Fruit fly (Drosophila melanogaster) whole organism, embryonic: Measurements from ENCODE around the gene CG17329.

Source experiments
- Asciz ChIP-seq: fragments of 200-800 bp; sonication (Bioruptor generic); optimal IDR thresholded peaks from 2 replicates; lab custom pipeline; 2017; ENCODE audit warnings: missing biosample characterization, mild to moderate bottlenecking, missing genetic modification characterization, missing genetic modification reagents
- Awh ChIP-seq: fragments of 200-800 bp; sonication (Bioruptor generic); IDR thresholded peaks from 2 replicates; pipeline ENCODE4, ENCODE4 v1.3.6; 2022; ENCODE audit warnings: missing biosample characterization, missing genetic modification characterization
- Blimp-1 ChIP-seq: fragments of 200-800 bp; sonication (Bioruptor generic); optimal IDR thresholded peaks from 3 replicates; lab custom pipeline; 2018; ENCODE audit warnings: missing biosample characterization, missing genetic modification characterization, mild to moderate bottlenecking, moderate library complexity, missing genetic modification reagents
- CG10431 ChIP-seq: fragments of 200-800 bp; sonication (Bioruptor generic); optimal IDR thresholded peaks from 3 replicates; lab custom pipeline; 2018; ENCODE audit warnings: missing biosample characterization, mild to moderate bottlenecking, missing genetic modification characterization
- CG10462 ChIP-seq: fragments of 200-800 bp; sonication (Bioruptor generic); optimal IDR thresholded peaks from 2 replicates; lab custom pipeline; 2016; ENCODE audit warnings: missing biosample characterization, missing genetic modification characterization
- CG11504 ChIP-seq: fragments of 200-800 bp; sonication (Bioruptor generic); optimal IDR thresholded peaks from 3 replicates; lab custom pipeline; 2019; ENCODE audit warnings: missing biosample characterization, mild to moderate bottlenecking, missing genetic modification characterization, moderate library complexity
- CG1233 ChIP-seq: fragments of 200-800 bp; sonication (Bioruptor generic); optimal IDR thresholded peaks from 4 replicates; lab custom pipeline; 2018; ENCODE audit warnings: missing biosample characterization, mild to moderate bottlenecking, missing genetic modification characterization
- CG1832 ChIP-seq: fragments of 200-800 bp; sonication (Bioruptor generic); optimal IDR thresholded peaks from 2 replicates; lab custom pipeline; 2017; ENCODE audit warnings: missing biosample characterization, mild to moderate bottlenecking, missing genetic modification characterization, inconsistent platforms
- CG2875 ChIP-seq: fragments of 200-800 bp; sonication (Bioruptor generic); optimal IDR thresholded peaks from 2 replicates; lab custom pipeline; 2017; ENCODE audit warnings: missing biosample characterization, mild to moderate bottlenecking, missing genetic modification characterization, missing genetic modification reagents
- CG30431 ChIP-seq: fragments of 200-800 bp; sonication (Bioruptor generic); optimal IDR thresholded peaks from 2 replicates; lab custom pipeline; 2017; ENCODE audit warnings: missing biosample characterization, missing genetic modification characterization
- CG3065 ChIP-seq: fragments of 200-800 bp; sonication (Bioruptor generic); optimal IDR thresholded peaks from 2 replicates; lab custom pipeline; 2016; ENCODE audit warnings: missing biosample characterization, missing genetic modification characterization
- CG3163 ChIP-seq: fragments of 200-800 bp; sonication (Bioruptor generic); optimal IDR thresholded peaks from 3 replicates; lab custom pipeline; 2016; ENCODE audit warnings: missing biosample characterization, missing genetic modification characterization
- CG4617 ChIP-seq: fragments of 200-800 bp; sonication (Bioruptor generic); optimal IDR thresholded peaks from 3 replicates; lab custom pipeline; 2016; ENCODE audit warnings: missing biosample characterization, missing genetic modification characterization, borderline replicate concordance
- CG6654 ChIP-seq: fragments of 200-800 bp; sonication (Bioruptor generic); optimal IDR thresholded peaks from 2 replicates; lab custom pipeline; 2017; ENCODE audit warnings: missing biosample characterization, mild to moderate bottlenecking, missing genetic modification characterization
- CG7372 ChIP-seq: fragments of 200-800 bp; sonication (Bioruptor generic); IDR thresholded peaks from 2 replicates; pipeline ENCODE4 v1.3.6; 2022; ENCODE audit warnings: missing biosample characterization, missing genetic modification characterization
- CG7556 ChIP-seq: fragments of 200-800 bp; sonication (Bioruptor generic); optimal IDR thresholded peaks from 2 replicates; lab custom pipeline; 2017; ENCODE audit warnings: missing biosample characterization, mild to moderate bottlenecking, missing genetic modification characterization
- CG7786 ChIP-seq: fragments of 200-800 bp; sonication (Bioruptor generic); optimal IDR thresholded peaks from 2 replicates; lab custom pipeline; 2016; ENCODE audit warnings: missing biosample characterization, missing genetic modification characterization
- CG9932 ChIP-seq: fragments of 200-800 bp; sonication (Bioruptor generic); IDR thresholded peaks from 2 replicates; pipeline ENCODE4 v1.3.6; 2022; ENCODE audit warnings: missing biosample characterization, missing genetic modification characterization
- CTCF ChIP-seq: fragments of 200-800 bp; sonication (Bioruptor generic); optimal IDR thresholded peaks from 2 replicates; lab custom pipeline; 2017; ENCODE audit warnings: missing biosample characterization, mild to moderate bottlenecking, missing genetic modification characterization, moderate library complexity
- CoRest ChIP-seq: fragments of 200-800 bp; sonication (Bioruptor generic); optimal IDR thresholded peaks from 3 replicates; lab custom pipeline; 2018; ENCODE audit warnings: missing biosample characterization, mild to moderate bottlenecking, missing genetic modification characterization, moderate library complexity
- D ChIP-seq, 2 experiments: fragments of 200-800 bp in 1 of 2; fragments of >200 bp in 1 of 2; sonication (Bioruptor generic) in 1 of 2; optimal IDR thresholded peaks; 2 replicates in 1 of 2; 3 replicates in 1 of 2; lab custom pipeline; 2017; ENCODE audit warnings: mild to moderate bottlenecking in 1 of 2, missing biosample characterization in 1 of 2, missing genetic modification characterization in 1 of 2, missing genetic modification reagents in 1 of 2
- Dad ChIP-seq: fragments of 200-800 bp; sonication (Bioruptor generic); optimal IDR thresholded peaks from 3 replicates; lab custom pipeline; 2016; ENCODE audit warnings: missing biosample characterization, missing genetic modification characterization
- Dp ChIP-seq: fragments of 200-800 bp; sonication (Bioruptor generic); optimal IDR thresholded peaks from 2 replicates; lab custom pipeline; 2018; ENCODE audit warnings: missing biosample characterization, mild to moderate bottlenecking, missing genetic modification characterization, moderate library complexity
- Dref ChIP-seq: fragments of 200-800 bp; sonication (Bioruptor generic); IDR thresholded peaks from 2 replicates; pipeline ENCODE4 v1.3.6; 2022; ENCODE audit warnings: missing biosample characterization, missing genetic modification characterization
- ERR ChIP-seq: fragments of 200-800 bp; sonication (Bioruptor generic); optimal IDR thresholded peaks from 2 replicates; lab custom pipeline; 2016; ENCODE audit warnings: missing biosample characterization, missing genetic modification characterization
- Fer2 ChIP-seq: fragments of 200-800 bp; sonication (Bioruptor generic); optimal IDR thresholded peaks from 2 replicates; lab custom pipeline; 2018; ENCODE audit warnings: missing biosample characterization, mild to moderate bottlenecking, missing genetic modification characterization, moderate library complexity
- HLHmδ ChIP-seq: fragments of 200-800 bp; sonication (Bioruptor generic); optimal IDR thresholded peaks from 2 replicates; lab custom pipeline; 2018; ENCODE audit warnings: missing biosample characterization, mild to moderate bottlenecking, missing genetic modification characterization, moderate library complexity
- Hmx ChIP-seq: fragments of 200-800 bp; sonication (Bioruptor generic); optimal IDR thresholded peaks from 2 replicates; lab custom pipeline; 2016; ENCODE audit warnings: missing biosample characterization, missing genetic modification characterization
- MTF-1 ChIP-seq: fragments of 200-800 bp; sonication (Bioruptor generic); optimal IDR thresholded peaks from 2 replicates; lab custom pipeline; 2018; ENCODE audit warnings: missing biosample characterization, mild to moderate bottlenecking, missing genetic modification characterization, borderline replicate concordance
- Nf-YA ChIP-seq: fragments of 200-800 bp; sonication (Bioruptor generic); IDR thresholded peaks from 2 replicates; pipeline ENCODE4 v1.3.6; 2022; ENCODE audit warnings: missing biosample characterization, missing genetic modification characterization
- Oli ChIP-seq: fragments of 200-800 bp; sonication (Bioruptor generic); optimal IDR thresholded peaks from 2 replicates; lab custom pipeline; 2018; ENCODE audit warnings: missing biosample characterization, mild to moderate bottlenecking, missing genetic modification characterization, moderate library complexity
- Pdp1 ChIP-seq, 2 experiments: fragments of 200-800 bp; sonication (Bioruptor generic); optimal IDR thresholded peaks; 3 replicates each; lab custom pipeline; 2016; ENCODE audit warnings: missing biosample characterization in 2 of 2, missing genetic modification characterization in 2 of 2, mild to moderate bottlenecking in 1 of 2, moderate library complexity in 1 of 2
- Spps ChIP-seq: fragments of 200-800 bp; sonication (Bioruptor generic); optimal IDR thresholded peaks from 2 replicates; lab custom pipeline; 2018; ENCODE audit warnings: missing biosample characterization, mild to moderate bottlenecking, missing genetic modification characterization
- Vsx1 ChIP-seq: fragments of 200-800 bp; sonication (Bioruptor generic); optimal IDR thresholded peaks from 2 replicates; lab custom pipeline; 2017; ENCODE audit warnings: missing biosample characterization, mild to moderate bottlenecking, missing genetic modification characterization, missing genetic modification reagents
- ab ChIP-seq: fragments of 200-800 bp; sonication (Bioruptor generic); optimal IDR thresholded peaks from 2 replicates; lab custom pipeline; 2016; ENCODE audit warnings: missing biosample characterization, missing genetic modification characterization
- bigmax ChIP-seq: fragments of 200-800 bp; sonication (Bioruptor generic); optimal IDR thresholded peaks from 2 replicates; lab custom pipeline; 2018; ENCODE audit warnings: missing biosample characterization, mild to moderate bottlenecking, missing genetic modification characterization
- caup ChIP-seq: fragments of 200-800 bp; sonication (Bioruptor generic); optimal IDR thresholded peaks from 3 replicates; lab custom pipeline; 2017; ENCODE audit warnings: missing biosample characterization, mild to moderate bottlenecking, missing genetic modification characterization, moderate library complexity; ENCODE audit not compliant: severe bottlenecking
- chn ChIP-seq: fragments of 200-800 bp; sonication (Bioruptor generic); optimal IDR thresholded peaks from 2 replicates; lab custom pipeline; 2016; ENCODE audit warnings: missing biosample characterization, missing genetic modification characterization
- corto ChIP-seq: fragments of 200-800 bp; sonication (Bioruptor generic); optimal IDR thresholded peaks from 2 replicates; lab custom pipeline; 2016; ENCODE audit warnings: missing biosample characterization, mild to moderate bottlenecking, missing genetic modification characterization, moderate library complexity
- en ChIP-seq: fragments of 200-800 bp; sonication (Bioruptor generic); optimal IDR thresholded peaks from 2 replicates; lab custom pipeline; 2016; ENCODE audit warnings: missing biosample characterization, missing genetic modification characterization
- ftz-f1 ChIP-seq: fragments of 200-800 bp; sonication (Bioruptor generic); optimal IDR thresholded peaks from 2 replicates; lab custom pipeline; 2016; ENCODE audit warnings: missing biosample characterization, missing genetic modification characterization
- ham ChIP-seq: fragments of 200-800 bp; sonication (Bioruptor generic); IDR thresholded peaks from 2 replicates; pipeline ENCODE4 v1.3.6; 2022; ENCODE audit warnings: missing biosample characterization, missing genetic modification characterization
- mirr ChIP-seq: fragments of 200-800 bp; sonication (Bioruptor generic); optimal IDR thresholded peaks from 3 replicates; lab custom pipeline; 2018; ENCODE audit warnings: missing biosample characterization, mild to moderate bottlenecking, missing genetic modification characterization
- oc ChIP-seq: fragments of 200-800 bp; sonication (Bioruptor generic); optimal IDR thresholded peaks from 2 replicates; lab custom pipeline; 2018; ENCODE audit warnings: missing biosample characterization, mild to moderate bottlenecking, missing genetic modification characterization, moderate library complexity
- peb ChIP-seq: fragments of 200-800 bp; sonication (Bioruptor generic); IDR thresholded peaks from 2 replicates; pipeline ENCODE4 v1.3.6; 2022; ENCODE audit warnings: missing biosample characterization, missing genetic modification characterization
- phol ChIP-seq: fragments of 200-800 bp; sonication (Bioruptor generic); optimal IDR thresholded peaks from 3 replicates; lab custom pipeline; 2018; ENCODE audit warnings: missing biosample characterization, mild to moderate bottlenecking, missing genetic modification characterization, moderate library complexity
- shn ChIP-seq: fragments of 200-800 bp; sonication (Bioruptor generic); optimal IDR thresholded peaks from 3 replicates; lab custom pipeline; 2016; ENCODE audit warnings: missing biosample characterization, missing genetic modification characterization
- slou ChIP-seq: fragments of 200-800 bp; sonication (Bioruptor generic); optimal IDR thresholded peaks from 3 replicates; lab custom pipeline; 2016; ENCODE audit warnings: missing biosample characterization, missing genetic modification characterization
- stwl ChIP-seq: fragments of 200-800 bp; sonication (Bioruptor generic); optimal IDR thresholded peaks from 3 replicates; lab custom pipeline; 2018; ENCODE audit warnings: missing biosample characterization, mild to moderate bottlenecking, missing genetic modification characterization, moderate library complexity

CG17329 gene

dm6 chr2L:16285692-16286359 lies 5.3 kb upstream of the CG17329 start (continued):
- TF ChIP-seq oc (tag; lab: Kevin White, UChicago) (peak; percentile 92), CG3163 (GFP tag; lab: Kevin White, UChicago) (peak; percentile 68), Blimp-1 (GFP tag; lab: Kevin White, UChicago) (peak; percentile 88), Awh (no peak), chn (GFP tag; lab: Kevin White, UChicago) (peak; percentile 89), Pdp1 (GFP tag; optimal IDR thresholded peaks at IDR 0.05; lab: Kevin White, UChicago) (peak; percentile 86 to 97), CG11504 (tag; lab: Kevin White, UChicago) (peak; percentile 88), Vsx1 (peak; percentile 58), CG9932 (GFP tag; lab: Robert Waterston, UW) (no peak), Spps (tag; lab: Kevin White, UChicago) (peak; percentile 87), bigmax (GFP tag; lab: Kevin White, UChicago) (peak; percentile 36), stwl (peak; percentile 36), ab (GFP tag; lab: Kevin White, UChicago) (peak; percentile 15), mirr (GFP tag; lab: Kevin White, UChicago) (peak; percentile 48), D (optimal IDR thresholded peaks at IDR 0.05; lab: Kevin White, UChicago) (no peak), D (GFP tag; optimal IDR thresholded peaks at IDR 0.05; lab: Kevin White, UChicago) (peak; percentile 81), shn (peak; percentile 82), phol (tag; lab: Kevin White, UChicago) (peak; percentile 92), CG7786 (GFP tag; lab: Kevin White, UChicago) (peak; percentile 93), CoRest (peak; percentile 91), ftz-f1 (GFP tag; lab: Kevin White, UChicago) (no peak), CG1832 (peak; percentile 66), Nf-YA (GFP tag; lab: Robert Waterston, UW) (no peak), CG1233 (GFP tag; lab: Kevin White, UChicago) (peak; percentile 81), en (GFP tag; lab: Kevin White, UChicago) (peak; percentile 67), CG10431 (GFP tag; lab: Kevin White, UChicago) (peak; percentile 65), Dref (no peak), Dad (GFP tag; lab: Kevin White, UChicago) (peak; percentile 71), Asciz (peak; percentile 87), slou (peak; percentile 81), caup (GFP tag; lab: Kevin White, UChicago) (peak; percentile 82), CG10462 (GFP tag; lab: Kevin White, UChicago) (peak; percentile 64), CG4617 (peak; percentile 61), ERR (peak; percentile 59), MTF-1 (GFP tag; lab: Kevin White, UChicago) (peak; percentile 67), CG30431 (GFP tag; lab: Kevin White, UChicago) (peak; percentile 87), CG7372 (GFP tag; lab: Robert Waterston, UW) (no peak), CG2875 (GFP tag; lab: Kevin White, UChicago) (peak; percentile 81), CG3065 (GFP tag; lab: Kevin White, UChicago) (peak; percentile 76), ham (GFP tag; lab: Robert Waterston, UW) (no peak), Dp (GFP tag; lab: Kevin White, UChicago) (no peak), CG6654 (GFP tag; lab: Kevin White, UChicago) (peak; percentile 66), corto (GFP tag; lab: Kevin White, UChicago) (peak; percentile 77), peb (GFP tag; lab: Robert Waterston, UW) (no peak), Hmx (GFP tag; lab: Kevin White, UChicago) (peak; percentile 22), Fer2 (tag; lab: Kevin White, UChicago) (peak; percentile 58), Oli (tag; lab: Kevin White, UChicago) (peak; percentile 91), HLHmδ (GFP tag; lab: Kevin White, UChicago) (no peak), CG7556 (GFP tag; lab: Kevin White, UChicago) (no peak), CTCF (peak; percentile 31)
